Worm (Caenorhabditis elegans) whole organism, young adult: ENCODE measurements around the gene lin-32.

Source experiments
- F57A8.1 ChIP-seq: fragments of 200-800 bp; sonication (Bioruptor generic); optimal IDR thresholded peaks from 2 replicates; lab custom pipeline; 2018; ENCODE audit warnings: mild to moderate bottlenecking, missing genetic modification characterization, moderate library complexity, missing compliant biosample characterization
- hsf-1 ChIP-seq: fragments of 200-800 bp; sonication (Bioruptor generic); IDR thresholded peaks from 2 replicates; pipeline ENCODE4 v1.3.6; 2022; ENCODE audit warnings: missing genetic modification reagents, missing genetic modification characterization, missing compliant biosample characterization

ce11 chrX:2265069-2265468 lies 35.1 kb upstream of the lin-32 start:
- TF ChIP-seq hsf-1 (no peak), F57A8.1 (no peak)
